Worm (Caenorhabditis elegans): ENCODE measurements around the gene F47G9.6.

F47G9.6 gene

ce11 chrV:11314025-11314880 lies 14.9 kb upstream of the F47G9.6 start:
- TF ChIP-seq gei-17 (GFP tag; optimal IDR thresholded peaks at IDR 0.05) (peak; percentile 87), hlh-26 (GFP tag; conservative IDR thresholded peaks at IDR 0.05) (peak; percentile 84), chd-7 (tag; optimal IDR thresholded peaks at IDR 0.05) (peak; percentile 99), nhr-27 (tag; optimal IDR thresholded peaks at IDR 0.05) (peak; percentile 99), F33H1.4 (GFP tag; IDR thresholded peaks at IDR 0.05) (peak; percentile 67), C17E4.6 (GFP tag; IDR thresholded peaks at IDR 0.05) (peak; percentile 94), B0035.1 (tag; optimal IDR thresholded peaks at IDR 0.05) (peak; percentile 92), xnd-1 (tag; optimal IDR thresholded peaks at IDR 0.05) (peak; percentile 29), let-526 (GFP tag; IDR thresholded peaks at IDR 0.05) (peak; percentile 97), ceh-58 (GFP tag; IDR thresholded peaks at IDR 0.05) (peak; percentile 99), C06A6.2 (GFP tag; conservative IDR thresholded peaks at IDR 0.05) (peak; percentile 82), snpc-1.1 (tag; optimal IDR thresholded peaks at IDR 0.05; ENCODE audit: insufficient read depth) (peak; percentile 87), cebp-1 (GFP tag; IDR thresholded peaks at IDR 0.05) (peak; percentile 85), cebp-1 (tag; optimal IDR thresholded peaks at IDR 0.05) (peak; percentile 93), hlh-12 (tag; optimal IDR thresholded peaks at IDR 0.05) (peak; percentile 90), mcd-1 (GFP tag; IDR thresholded peaks at IDR 0.05) (peak; percentile 86), ama-1 (optimal IDR thresholded peaks at IDR 0.05) (no peak), ama-1 (GFP tag; optimal IDR thresholded peaks at IDR 0.05) (peak; percentile 95 to 96), tbp1 (GFP tag; optimal IDR thresholded peaks at IDR 0.05) (peak; percentile 100), attf-5 (GFP tag; optimal IDR thresholded peaks at IDR 0.05) (peak; percentile 96), ztf-26 (tag; optimal IDR thresholded peaks at IDR 0.05) (peak; percentile 95), lin-26 (GFP tag; IDR thresholded peaks at IDR 0.05) (peak; percentile 100), die-1 (tag; optimal IDR thresholded peaks at IDR 0.05) (peak; percentile 98), F57C9.4 (tag; optimal IDR thresholded peaks at IDR 0.05) (peak; percentile 96), rpc-1 (optimal IDR thresholded peaks at IDR 0.05) (peak; percentile 99), rpc-1 (tag; optimal IDR thresholded peaks at IDR 0.05) (peak; percentile 99), pbrm-1 (GFP tag; IDR thresholded peaks at IDR 0.05) (peak; percentile 94), rcor-1 (GFP tag; IDR thresholded peaks at IDR 0.05) (peak; percentile 95), snpc-3.4 (tag; optimal IDR thresholded peaks at IDR 0.05) (peak; percentile 96), ceh-91 (GFP tag; IDR thresholded peaks at IDR 0.05) (peak; percentile 65), F23B12.7 (tag; optimal IDR thresholded peaks at IDR 0.05; ENCODE audit: insufficient read depth) (peak; percentile 92), fkh-3 (tag; optimal IDR thresholded peaks at IDR 0.05) (peak; percentile 99), snpc-4 (GFP tag; optimal IDR thresholded peaks at IDR 0.05) (peak; percentile 87), snpc-4 (tag; optimal IDR thresholded peaks at IDR 0.05) (peak; percentile 68 to 91 (median 88)), madf-6 (GFP tag; IDR thresholded peaks at IDR 0.05) (peak; percentile 90), nhr-80 (tag; optimal IDR thresholded peaks at IDR 0.05) (peak; percentile 80), ekl-4 (GFP tag; IDR thresholded peaks at IDR 0.05) (peak; percentile 95), attf-6 (GFP tag; IDR thresholded peaks at IDR 0.05) (peak; percentile 88), ztf-22 (GFP tag; optimal IDR thresholded peaks at IDR 0.05) (peak; percentile 98), egl-44 (GFP tag; IDR thresholded peaks at IDR 0.05) (peak; percentile 99), mxl-1 (tag; optimal IDR thresholded peaks at IDR 0.05) (peak; percentile 98), mes-4 (tag; optimal IDR thresholded peaks at IDR 0.05) (peak; percentile 95), ztf-28 (GFP tag; IDR thresholded peaks at IDR 0.05) (peak; percentile 95), somi-1 (GFP tag; optimal IDR thresholded peaks at IDR 0.05) (peak; percentile 95), ztf-25 (GFP tag; IDR thresholded peaks at IDR 0.05) (peak; percentile 99), rec-8 (tag; optimal IDR thresholded peaks at IDR 0.05) (peak; percentile 94 to 98), K12H6.12 (tag; optimal IDR thresholded peaks at IDR 0.05) (peak; percentile 90), sptf-2 (GFP tag; optimal IDR thresholded peaks at IDR 0.05) (peak; percentile 99)

All from whole organism, young adult.